Fruit fly (Drosophila melanogaster): ENCODE measurements around the gene CG32240.

The CG32240 gene

DNA sequence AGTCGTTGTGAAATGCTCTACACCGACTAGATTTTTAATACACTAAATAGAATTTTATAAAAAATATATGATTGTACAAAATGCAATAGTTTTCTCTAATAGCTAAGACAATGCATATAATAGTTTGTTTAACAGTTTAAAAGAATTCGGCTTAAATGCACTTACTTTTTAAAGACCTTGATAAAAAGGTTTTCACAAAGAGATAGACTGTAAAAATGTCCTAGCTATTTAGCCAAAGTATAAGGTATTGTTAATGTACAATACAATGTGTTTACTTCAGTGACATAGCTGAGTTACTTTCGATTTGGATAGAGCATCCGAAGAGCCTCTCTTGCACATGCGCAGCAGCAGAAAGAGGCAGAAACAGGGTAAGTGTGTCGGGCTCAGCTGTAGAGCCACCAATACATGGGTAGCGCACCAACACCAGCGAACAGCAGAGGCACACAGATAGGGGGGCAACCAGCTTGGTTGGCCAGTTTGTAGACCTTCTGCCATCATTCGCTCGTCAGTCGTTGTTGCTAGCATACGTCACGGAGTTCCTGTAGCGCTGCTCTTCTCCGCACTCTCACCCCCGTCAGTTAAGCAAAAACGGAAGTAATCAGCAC is 25.3 kb upstream of the CG32240 start, which contains the start of gene TP53INP:
TP53INP (plus strand) TSS at position 291 of the 605 bp plus-strand sequence.
- TF ChIP-seq CG32264 (GFP tag; optimal IDR thresholded peaks at IDR 0.05) (peak; percentile 34), tai (GFP tag; optimal IDR thresholded peaks at IDR 0.05) (peak; percentile 29), jim (GFP tag; optimal IDR thresholded peaks at IDR 0.05) (no peak), CrebA (GFP tag; optimal IDR thresholded peaks at IDR 0.05; ENCODE audit: borderline replicate concordance) (no peak), lola (GFP tag; optimal IDR thresholded peaks at IDR 0.05) (no peak), rgr (GFP tag; optimal IDR thresholded peaks at IDR 0.05) (peak; percentile 82), Myc (optimal IDR thresholded peaks at IDR 0.05) (no peak), HLH106 (tag; optimal IDR thresholded peaks at IDR 0.05) (peak; percentile 84), Rel (GFP tag; optimal IDR thresholded peaks at IDR 0.05) (peak; percentile 30), Rel (tag; optimal IDR thresholded peaks at IDR 0.05) (peak; percentile 26), GATAd (GFP tag; optimal IDR thresholded peaks at IDR 0.05) (no peak), dsf (GFP tag; optimal IDR thresholded peaks at IDR 0.05; ENCODE audit: borderline replicate concordance) (peak; percentile 13), brk (GFP tag; optimal IDR thresholded peaks at IDR 0.05) (peak; percentile 41), woc (GFP tag; optimal IDR thresholded peaks at IDR 0.05) (peak; percentile 86), pan (optimal IDR thresholded peaks at IDR 0.05) (no peak), dmrt93B (GFP tag; optimal IDR thresholded peaks at IDR 0.05) (peak; percentile 70), OdsH (GFP tag; optimal IDR thresholded peaks at IDR 0.05) (peak; percentile 80), Sp1 (GFP tag; optimal IDR thresholded peaks at IDR 0.05) (peak; percentile 88), psq (GFP tag; optimal IDR thresholded peaks at IDR 0.05) (peak; percentile 88), Mio (GFP tag; optimal IDR thresholded peaks at IDR 0.05) (no peak), N (GFP tag; optimal IDR thresholded peaks at IDR 0.05) (no peak), Hnf4 (GFP tag; optimal IDR thresholded peaks at IDR 0.05) (peak; percentile 65), ey (GFP tag; optimal IDR thresholded peaks at IDR 0.05) (peak; percentile 73), Dif (GFP tag; optimal IDR thresholded peaks at IDR 0.05; ENCODE audit: partially characterized antibody) (peak; percentile 57), Hr83 (GFP tag; optimal IDR thresholded peaks at IDR 0.05; ENCODE audit: poor library complexity, severe bottlenecking) (peak; percentile 36), CG9705 (GFP tag; optimal IDR thresholded peaks at IDR 0.05) (peak; percentile 63), Jra (GFP tag; optimal IDR thresholded peaks at IDR 0.05) (peak; percentile 5), fru (GFP tag; optimal IDR thresholded peaks at IDR 0.05) (peak; percentile 87), Vsx2 (GFP tag; optimal IDR thresholded peaks at IDR 0.05; ENCODE audit: partially characterized antibody) (peak; percentile 44), sage (GFP tag; optimal IDR thresholded peaks at IDR 0.05) (peak; percentile 60), usp (GFP tag; optimal IDR thresholded peaks at IDR 0.05) (no peak), Hr78 (GFP tag; optimal IDR thresholded peaks at IDR 0.05) (no peak), Dfd (GFP tag; optimal IDR thresholded peaks at IDR 0.05) (no peak), br (GFP tag; optimal IDR thresholded peaks at IDR 0.05) (peak; percentile 81), Abd-B (GFP tag; optimal IDR thresholded peaks at IDR 0.05) (no peak), dl (GFP tag; optimal IDR thresholded peaks at IDR 0.05; ENCODE audit: insufficient read depth in 1 of 2, partially characterized antibody in 2 of 2) (peak in 1 of 2 experiments; percentile 42), foxo (GFP tag; optimal IDR thresholded peaks at IDR 0.05) (peak in 1 of 2 experiments; percentile 86), h (GFP tag; optimal IDR thresholded peaks at IDR 0.05) (peak; percentile 85), sv (GFP tag; optimal IDR thresholded peaks at IDR 0.05) (peak; percentile 84)

dm6 chr3L:4405922-4406321 is 24.5 kb upstream of the CG32240 start, which contains the start of gene CG15019:
TSS of gene CG15019 (minus strand) at chr3L:4406059.
- TF ChIP-seq Rel (GFP tag; optimal IDR thresholded peaks at IDR 0.05): no peak
- peak; percentile 1 for TF ChIP-seq Rel (tag; optimal IDR thresholded peaks at IDR 0.05)
- no peak for TF ChIP-seq jim (GFP tag; optimal IDR thresholded peaks at IDR 0.05)
